Fruit fly (Drosophila melanogaster) whole organism, embryonic: ENCODE results near the gene Inx3.
A peak's percentile ranks its signal among the peaks of the same experiment; 100 is the strongest.

Experiments used
- Aef1 ChIP-seq: fragments of 200-800 bp; sonication (Bioruptor generic); IDR thresholded peaks from 3 replicates; pipeline ENCODE4 v1.3.6; 2022; ENCODE audit warnings: missing biosample characterization, missing genetic modification characterization
- Blimp-1 ChIP-seq: fragments of 200-800 bp; sonication (Bioruptor generic); optimal IDR thresholded peaks from 3 replicates; lab custom pipeline; 2018; ENCODE audit warnings: missing biosample characterization, missing genetic modification characterization, mild to moderate bottlenecking, moderate library complexity, missing genetic modification reagents
- BtbVII ChIP-seq: fragments of 200-800 bp; sonication (Bioruptor generic); optimal IDR thresholded peaks from 3 replicates; lab custom pipeline; 2017; ENCODE audit warnings: missing biosample characterization, mild to moderate bottlenecking, missing genetic modification characterization
- CG10321 ChIP-seq: fragments of 200-800 bp; sonication (Bioruptor generic); IDR thresholded peaks from 2 replicates; pipeline ENCODE4 v1.3.6; 2022; ENCODE audit warnings: missing biosample characterization, missing genetic modification characterization
- CG10959 ChIP-seq: fragments of 200-800 bp; sonication (Bioruptor generic); IDR thresholded peaks from 2 replicates; pipeline ENCODE4 v1.3.6; 2022; ENCODE audit warnings: missing biosample characterization, missing genetic modification characterization
- CG12236 ChIP-seq: fragments of 200-800 bp; sonication (Bioruptor generic); optimal IDR thresholded peaks from 2 replicates; lab custom pipeline; 2016; ENCODE audit warnings: missing biosample characterization, missing genetic modification characterization
- CG12659 ChIP-seq: fragments of 200-800 bp; sonication (Bioruptor generic); optimal IDR thresholded peaks from 3 replicates; lab custom pipeline; 2017; ENCODE audit warnings: mild to moderate bottlenecking, missing biosample characterization, missing genetic modification reagents, missing genetic modification characterization
- CG18262 ChIP-seq: fragments of 200-800 bp; optimal IDR thresholded peaks from 3 replicates; lab custom pipeline; 2019; ENCODE audit warnings: missing biosample characterization, mild to moderate bottlenecking, missing genetic modification characterization, moderate library complexity
- CG1832 ChIP-seq: fragments of 200-800 bp; sonication (Bioruptor generic); optimal IDR thresholded peaks from 2 replicates; lab custom pipeline; 2017; ENCODE audit warnings: missing biosample characterization, mild to moderate bottlenecking, missing genetic modification characterization, inconsistent platforms
- CG30431 ChIP-seq: fragments of 200-800 bp; sonication (Bioruptor generic); optimal IDR thresholded peaks from 2 replicates; lab custom pipeline; 2017; ENCODE audit warnings: missing biosample characterization, missing genetic modification characterization
- CG3065 ChIP-seq: fragments of 200-800 bp; sonication (Bioruptor generic); optimal IDR thresholded peaks from 2 replicates; lab custom pipeline; 2016; ENCODE audit warnings: missing biosample characterization, missing genetic modification characterization
- CG3163 ChIP-seq: fragments of 200-800 bp; sonication (Bioruptor generic); optimal IDR thresholded peaks from 3 replicates; lab custom pipeline; 2016; ENCODE audit warnings: missing biosample characterization, missing genetic modification characterization
- CG32767 ChIP-seq: fragments of 200-800 bp; sonication (Bioruptor generic); IDR thresholded peaks from 2 replicates; pipeline ENCODE4 v1.3.6; 2022; ENCODE audit warnings: missing biosample characterization, missing genetic modification characterization
- CG3281 ChIP-seq: fragments of 200-800 bp; sonication (Bioruptor generic); optimal IDR thresholded peaks from 3 replicates; lab custom pipeline; 2017; ENCODE audit warnings: missing biosample characterization, mild to moderate bottlenecking, missing genetic modification characterization
- CG33213 ChIP-seq: fragments of 200-800 bp; sonication (Bioruptor generic); optimal IDR thresholded peaks from 3 replicates; lab custom pipeline; 2016; ENCODE audit warnings: missing biosample characterization, missing genetic modification characterization
- CG6854 ChIP-seq: fragments of 200-800 bp; sonication (Bioruptor generic); optimal IDR thresholded peaks from 3 replicates; lab custom pipeline; 2017; ENCODE audit warnings: missing biosample characterization, mild to moderate bottlenecking, missing genetic modification characterization
- CG7372 ChIP-seq: fragments of 200-800 bp; sonication (Bioruptor generic); IDR thresholded peaks from 2 replicates; pipeline ENCODE4 v1.3.6; 2022; ENCODE audit warnings: missing biosample characterization, missing genetic modification characterization
- D ChIP-seq, 2 experiments: fragments of 200-800 bp in 1 of 2; fragments of >200 bp in 1 of 2; sonication (Bioruptor generic) in 1 of 2; optimal IDR thresholded peaks; 2 replicates in 1 of 2; 3 replicates in 1 of 2; lab custom pipeline; 2017; ENCODE audit warnings: mild to moderate bottlenecking in 1 of 2, missing biosample characterization in 1 of 2, missing genetic modification characterization in 1 of 2, missing genetic modification reagents in 1 of 2
- Dek ChIP-seq: fragments of 200-800 bp; sonication (Bioruptor generic); optimal IDR thresholded peaks from 3 replicates; lab custom pipeline; 2019; ENCODE audit warnings: missing biosample characterization, mild to moderate bottlenecking, missing genetic modification characterization, moderate library complexity
- Doc2 ChIP-seq: fragments of 200-800 bp; sonication (Bioruptor generic); IDR thresholded peaks from 2 replicates; pipeline ENCODE4 v1.3.6; 2022; ENCODE audit warnings: missing biosample characterization, missing genetic modification characterization
- Fer2 ChIP-seq: fragments of 200-800 bp; sonication (Bioruptor generic); optimal IDR thresholded peaks from 2 replicates; lab custom pipeline; 2018; ENCODE audit warnings: missing biosample characterization, mild to moderate bottlenecking, missing genetic modification characterization, moderate library complexity
- Gsc ChIP-seq: fragments of 200-800 bp; sonication (Bioruptor generic); IDR thresholded peaks from 2 replicates; pipeline ENCODE4 v1.3.6; 2022; ENCODE audit warnings: missing biosample characterization, missing genetic modification characterization
- HHEX ChIP-seq: fragments of 200-800 bp; sonication (Bioruptor generic); optimal IDR thresholded peaks from 3 replicates; lab custom pipeline; 2017; ENCODE audit warnings: missing biosample characterization, mild to moderate bottlenecking, missing genetic modification characterization, missing genetic modification reagents
- Hey ChIP-seq: fragments of 200-800 bp; sonication (Bioruptor generic); optimal IDR thresholded peaks from 3 replicates; lab custom pipeline; 2018; ENCODE audit warnings: missing biosample characterization, mild to moderate bottlenecking, missing genetic modification characterization
- Jarid2 ChIP-seq: fragments of 200-800 bp; sonication (Bioruptor generic); optimal IDR thresholded peaks from 3 replicates; lab custom pipeline; 2017; ENCODE audit warnings: mild to moderate bottlenecking, missing biosample characterization, missing genetic modification reagents, missing genetic modification characterization
- MTF-1 ChIP-seq: fragments of 200-800 bp; sonication (Bioruptor generic); optimal IDR thresholded peaks from 2 replicates; lab custom pipeline; 2018; ENCODE audit warnings: missing biosample characterization, mild to moderate bottlenecking, missing genetic modification characterization, borderline replicate concordance
- NC2β ChIP-seq: fragments of 200-800 bp; sonication (Bioruptor generic); optimal IDR thresholded peaks from 2 replicates; lab custom pipeline; 2016; ENCODE audit warnings: missing biosample characterization, missing genetic modification characterization
- Nf-YC ChIP-seq: fragments of 200-800 bp; optimal IDR thresholded peaks from 3 replicates; lab custom pipeline; 2019; ENCODE audit warnings: missing biosample characterization, mild to moderate bottlenecking, missing genetic modification characterization, moderate library complexity
- Vsx1 ChIP-seq: fragments of 200-800 bp; sonication (Bioruptor generic); optimal IDR thresholded peaks from 2 replicates; lab custom pipeline; 2017; ENCODE audit warnings: missing biosample characterization, mild to moderate bottlenecking, missing genetic modification characterization, missing genetic modification reagents
- cato ChIP-seq: fragments of 200-800 bp; sonication (Bioruptor generic); optimal IDR thresholded peaks from 2 replicates; lab custom pipeline; 2016; ENCODE audit warnings: missing biosample characterization, missing genetic modification characterization, borderline replicate concordance
- chn ChIP-seq: fragments of 200-800 bp; sonication (Bioruptor generic); optimal IDR thresholded peaks from 2 replicates; lab custom pipeline; 2016; ENCODE audit warnings: missing biosample characterization, missing genetic modification characterization
- dmrt11E ChIP-seq: fragments of 200-800 bp; sonication (Bioruptor generic); optimal IDR thresholded peaks from 3 replicates; lab custom pipeline; 2018; ENCODE audit warnings: missing biosample characterization, mild to moderate bottlenecking, missing genetic modification characterization, moderate library complexity
- exex ChIP-seq: fragments of 200-800 bp; sonication (Bioruptor generic); optimal IDR thresholded peaks from 4 replicates; lab custom pipeline; 2018; ENCODE audit warnings: missing biosample characterization, mild to moderate bottlenecking, missing genetic modification characterization, moderate library complexity
- fd64A ChIP-seq: fragments of 200-800 bp; sonication (Bioruptor generic); optimal IDR thresholded peaks from 3 replicates; lab custom pipeline; 2018; ENCODE audit warnings: missing biosample characterization, mild to moderate bottlenecking, missing genetic modification characterization
- gce ChIP-seq: fragments of 200-800 bp; sonication (Bioruptor generic); IDR thresholded peaks from 3 replicates; pipeline ENCODE4 v1.3.6; 2022; ENCODE audit warnings: missing biosample characterization, missing genetic modification characterization
- gcm2 ChIP-seq: fragments of 200-800 bp; sonication (Bioruptor generic); optimal IDR thresholded peaks from 2 replicates; lab custom pipeline; 2016; ENCODE audit warnings: missing biosample characterization, missing genetic modification characterization
- gt ChIP-seq: fragments of 200-800 bp; sonication (Bioruptor generic); IDR thresholded peaks from 2 replicates; pipeline ENCODE4 v1.3.6; 2022; ENCODE audit warnings: missing biosample characterization, missing genetic modification characterization
- inv ChIP-seq: fragments of 200-800 bp; sonication (Bioruptor generic); IDR thresholded peaks from 2 replicates; pipeline ENCODE4 v1.3.6; 2022; ENCODE audit warnings: missing biosample characterization, missing genetic modification characterization; ENCODE audit not compliant: partially characterized antibody
- kay ChIP-seq: fragments of 200-800 bp; sonication (Bioruptor generic); optimal IDR thresholded peaks from 2 replicates; lab custom pipeline; 2016; ENCODE audit warnings: missing biosample characterization, missing genetic modification characterization
- lbe ChIP-seq: fragments of 200-800 bp; sonication (Bioruptor generic); optimal IDR thresholded peaks from 2 replicates; lab custom pipeline; 2016; ENCODE audit warnings: missing biosample characterization, mild to moderate bottlenecking, missing genetic modification characterization
- lola ChIP-seq, 3 experiments: fragments of >200 bp in 2 of 3; fragments of 200-800 bp in 1 of 3; sonication (Bioruptor generic) in 1 of 3; optimal IDR thresholded peaks; 2 replicates each; lab custom pipeline; 2017 to 2019; ENCODE audit warnings: missing biosample characterization in 3 of 3, missing genetic modification characterization in 3 of 3, mild to moderate bottlenecking in 1 of 3, moderate library complexity in 1 of 3
- luna ChIP-seq: fragments of 200-800 bp; sonication (Bioruptor generic); optimal IDR thresholded peaks from 2 replicates; lab custom pipeline; 2016; ENCODE audit warnings: missing biosample characterization, missing genetic modification characterization
- pb ChIP-seq: fragments of 200-800 bp; sonication (Bioruptor generic); optimal IDR thresholded peaks from 3 replicates; lab custom pipeline; 2016; ENCODE audit warnings: missing biosample characterization, missing genetic modification characterization
- rib ChIP-seq: fragments of 200-800 bp; sonication (Bioruptor generic); IDR thresholded peaks from 2 replicates; pipeline ENCODE4 v1.3.6; 2022; ENCODE audit warnings: missing biosample characterization, missing genetic modification characterization
- sens ChIP-seq: fragments of 200-800 bp; sonication (Bioruptor generic); peaks from one replicate; lab custom pipeline; 2016; ENCODE audit warnings: missing biosample characterization, missing genetic modification characterization
- tap ChIP-seq: fragments of 200-800 bp; optimal IDR thresholded peaks from 3 replicates; lab custom pipeline; 2019; ENCODE audit warnings: missing biosample characterization, mild to moderate bottlenecking, missing genetic modification characterization, moderate library complexity
- zen2 ChIP-seq: fragments of 200-800 bp; sonication (Bioruptor generic); IDR thresholded peaks from 3 replicates; pipeline ENCODE4 v1.3.6; 2022; ENCODE audit warnings: missing biosample characterization, missing genetic modification characterization; ENCODE audit not compliant: partially characterized antibody
- zf30C ChIP-seq: fragments of 200-800 bp; sonication (Bioruptor generic); optimal IDR thresholded peaks from 3 replicates; lab custom pipeline; 2018; ENCODE audit warnings: missing biosample characterization, mild to moderate bottlenecking, missing genetic modification characterization

Inx3 gene

dm6 chr3R:28888561-28889426, 29.5 kb upstream of the Inx3 start (continued):
- TF ChIP-seq CG12659 (GFP tag; lab: Kevin White, UChicago) (peak; percentile 90), luna (peak; percentile 55), zen2 (GFP tag; lab: Robert Waterston, UW) (no peak), Hey (tag; lab: Kevin White, UChicago) (peak; percentile 33), CG3163 (GFP tag; lab: Kevin White, UChicago) (peak; percentile 68), Doc2 (no peak), HHEX (peak; percentile 77), tap (tag; lab: Kevin White, UChicago) (peak; percentile 65), sens (GFP tag; lab: Kevin White, UChicago) (peak; percentile 96), Gsc (GFP tag; lab: Robert Waterston, UW) (no peak), MTF-1 (GFP tag; lab: Kevin White, UChicago) (peak; percentile 58), rib (GFP tag; lab: Robert Waterston, UW) (no peak; the same call in 1 of the 2 replicates), NC2β (GFP tag; lab: Kevin White, UChicago) (peak; percentile 72), Fer2 (tag; lab: Kevin White, UChicago) (peak; percentile 80), Vsx1 (GFP tag; lab: Kevin White, UChicago) (no peak), lbe (peak; percentile 68), kay (GFP tag; lab: Kevin White, UChicago) (peak; percentile 78), inv (GFP tag; lab: Robert Waterston, UW) (no peak), CG3065 (GFP tag; lab: Kevin White, UChicago) (peak; percentile 4), pb (GFP tag; lab: Kevin White, UChicago) (peak; percentile 82), Jarid2 (no peak), CG30431 (GFP tag; lab: Kevin White, UChicago) (peak; percentile 28), CG1832 (GFP tag; lab: Kevin White, UChicago) (no peak), CG18262 (tag; lab: Kevin White, UChicago) (peak; percentile 63), lola (GFP tag; optimal IDR thresholded peaks at IDR 0.05; lab: Kevin White, UChicago) (peak in 1 of 3 experiments; percentile 44), Blimp-1 (GFP tag; lab: Kevin White, UChicago) (peak; percentile 71), dmrt11E (tag; lab: Kevin White, UChicago) (peak; percentile 43), BtbVII (GFP tag; lab: Kevin White, UChicago) (peak; percentile 76), CG32767 (GFP tag; lab: Robert Waterston, UW) (peak; percentile 35; the same call in 1 of the 2 replicates), gce (GFP tag; lab: Robert Waterston, UW) (no peak), Dek (tag; lab: Kevin White, UChicago) (peak; percentile 59), CG12236 (peak; percentile 62), zf30C (GFP tag; lab: Kevin White, UChicago) (no peak), CG6854 (GFP tag; lab: Kevin White, UChicago) (peak; percentile 24), Aef1 (GFP tag; lab: Robert Waterston, UW) (peak; percentile 69), CG10321 (GFP tag; lab: Robert Waterston, UW) (no peak), cato (GFP tag; lab: Kevin White, UChicago) (peak; percentile 22), gt (GFP tag; lab: Robert Waterston, UW) (no peak), gcm2 (peak; percentile 52), CG3281 (peak; percentile 88), D (optimal IDR thresholded peaks at IDR 0.05; lab: Kevin White, UChicago) (no peak), D (GFP tag; optimal IDR thresholded peaks at IDR 0.05; lab: Kevin White, UChicago) (peak; percentile 64), CG33213 (GFP tag; lab: Kevin White, UChicago) (peak; percentile 77), CG10959 (GFP tag; lab: Robert Waterston, UW) (peak; percentile 47; the same call in 1 of the 2 replicates), CG7372 (peak; percentile 73), chn (GFP tag; lab: Kevin White, UChicago) (peak; percentile 68), fd64A (peak; percentile 16), exex (peak; percentile 35), Nf-YC (peak; percentile 77)
